Worm (Caenorhabditis elegans) whole organism, late embryonic: ENCODE data around the gene C29F7.1.

Experiments
- nfya-1 ChIP-seq: sonication (generic microtip); optimal IDR thresholded peaks from 2 replicates; lab custom pipeline; 2017; ENCODE audit warnings: missing genetic modification characterization, mild to moderate bottlenecking, missing compliant biosample characterization, antibody characterized with exemption, moderate library complexity
- nhr-11 ChIP-seq: fragments of 150-350 bp; optimal IDR thresholded peaks from 2 replicates; lab custom pipeline; 2014; ENCODE audit warnings: missing biosample characterization, missing genetic modification characterization
- unc-3 ChIP-seq, 2 experiments: fragments of 200-800 bp in 1 of 2; sonication (Bioruptor generic) in 1 of 2; sonication (generic microtip) in 1 of 2; conservative IDR thresholded peaks in 1 of 2; optimal IDR thresholded peaks in 1 of 2; 2 replicates each; pipeline versions ENCODE4 v1.3.6 to Lab custom; 2016 to 2022; ENCODE audit warnings: missing compliant biosample characterization in 2 of 2, missing genetic modification characterization in 2 of 2, missing genetic modification reagents in 1 of 2

ce11 chrX:13376185-13376584 is 33.6 kb upstream of the C29F7.1 start:
- no peak for TF ChIP-seq nhr-11 (tag; lab: Kevin White, UChicago)
- TF ChIP-seq nfya-1 (tag; lab: Kevin White, UChicago), result no peak
- no peak for TF ChIP-seq unc-3 (GFP tag; conservative IDR thresholded peaks at IDR 0.05; lab: Robert Waterston, UW)
- no peak for TF ChIP-seq unc-3 (tag; optimal IDR thresholded peaks at IDR 0.05; lab: Kevin White, UChicago)
